Fruit fly (Drosophila melanogaster) whole organism, embryonic: ENCODE results near the gene CG42268.
A peak's percentile ranks its signal among the peaks of the same experiment; 100 is the strongest.

ENCODE experiments used
- Adf1 ChIP-seq: fragments of 200-800 bp; sonication (Bioruptor generic); IDR thresholded peaks from 2 replicates; pipeline ENCODE4 v1.3.6; 2022; ENCODE audit warnings: missing biosample characterization, missing genetic modification characterization
- BtbVII ChIP-seq: fragments of 200-800 bp; sonication (Bioruptor generic); optimal IDR thresholded peaks from 3 replicates; lab custom pipeline; 2017; ENCODE audit warnings: missing biosample characterization, mild to moderate bottlenecking, missing genetic modification characterization
- Bteb2 ChIP-seq: fragments of 200-800 bp; sonication (Bioruptor generic); optimal IDR thresholded peaks from 2 replicates; lab custom pipeline; 2016; ENCODE audit warnings: missing biosample characterization, missing genetic modification characterization
- CG10209 ChIP-seq: fragments of 200-800 bp; sonication (Bioruptor generic); optimal IDR thresholded peaks from 3 replicates; lab custom pipeline; 2017; ENCODE audit warnings: missing biosample characterization, mild to moderate bottlenecking, missing genetic modification characterization, missing genetic modification reagents
- CG13296 ChIP-seq: fragments of 200-800 bp; sonication (Bioruptor generic); optimal IDR thresholded peaks from 3 replicates; lab custom pipeline; 2018; ENCODE audit warnings: missing biosample characterization, mild to moderate bottlenecking, missing genetic modification characterization
- CG15269 ChIP-seq: fragments of 200-800 bp; sonication (Bioruptor generic); optimal IDR thresholded peaks from 2 replicates; lab custom pipeline; 2018; ENCODE audit warnings: missing biosample characterization, mild to moderate bottlenecking, missing genetic modification characterization, moderate library complexity
- CG1529 ChIP-seq: fragments of 200-800 bp; sonication (Bioruptor generic); optimal IDR thresholded peaks from 3 replicates; lab custom pipeline; 2018; ENCODE audit warnings: missing biosample characterization, missing genetic modification characterization
- CG15514 ChIP-seq: fragments of 200-800 bp; sonication (Bioruptor generic); optimal IDR thresholded peaks from 3 replicates; lab custom pipeline; 2017; ENCODE audit warnings: missing biosample characterization, missing genetic modification characterization, mild to moderate bottlenecking, moderate library complexity, missing genetic modification reagents
- CG17328 ChIP-seq: fragments of 200-800 bp; sonication (Bioruptor generic); IDR thresholded peaks from 2 replicates; pipeline ENCODE4 v1.3.6; 2022; ENCODE audit warnings: missing biosample characterization, missing genetic modification characterization
- CG18011 ChIP-seq: fragments of 200-800 bp; sonication (Bioruptor generic); optimal IDR thresholded peaks from 2 replicates; lab custom pipeline; 2017; ENCODE audit warnings: missing biosample characterization, missing genetic modification characterization, mild to moderate bottlenecking, moderate library complexity, missing genotype
- CG1832 ChIP-seq: fragments of 200-800 bp; sonication (Bioruptor generic); optimal IDR thresholded peaks from 2 replicates; lab custom pipeline; 2017; ENCODE audit warnings: missing biosample characterization, mild to moderate bottlenecking, missing genetic modification characterization, inconsistent platforms
- CG18599 ChIP-seq: fragments of 200-800 bp; sonication (Bioruptor generic); optimal IDR thresholded peaks from 3 replicates; lab custom pipeline; 2017; ENCODE audit warnings: missing biosample characterization, missing genetic modification characterization, mild to moderate bottlenecking, moderate library complexity, missing genetic modification reagents
- CG30020 ChIP-seq: fragments of 200-800 bp; optimal IDR thresholded peaks from 2 replicates; lab custom pipeline; 2019; ENCODE audit warnings: missing biosample characterization, mild to moderate bottlenecking, missing genetic modification characterization, moderate library complexity
- CG30403 ChIP-seq: fragments of 200-800 bp; sonication (Bioruptor generic); optimal IDR thresholded peaks from 3 replicates; lab custom pipeline; 2016; ENCODE audit warnings: missing biosample characterization, missing genetic modification characterization
- CG31441 ChIP-seq: fragments of 200-800 bp; sonication (Bioruptor generic); IDR thresholded peaks from 2 replicates; pipeline ENCODE4 v1.3.6; 2022; ENCODE audit warnings: missing biosample characterization, missing genetic modification characterization
- CG3281 ChIP-seq: fragments of 200-800 bp; sonication (Bioruptor generic); optimal IDR thresholded peaks from 3 replicates; lab custom pipeline; 2017; ENCODE audit warnings: missing biosample characterization, mild to moderate bottlenecking, missing genetic modification characterization
- CG6689 ChIP-seq: fragments of 200-800 bp; sonication (Bioruptor generic); IDR thresholded peaks from 2 replicates; pipeline ENCODE4 v1.3.6; 2022; ENCODE audit warnings: missing biosample characterization, missing genetic modification characterization
- CG6791 ChIP-seq: fragments of 200-800 bp; sonication (Bioruptor generic); IDR thresholded peaks from 3 replicates; pipeline ENCODE4 v1.3.6; 2022; ENCODE audit warnings: missing biosample characterization, missing genetic modification characterization; ENCODE audit not compliant: partially characterized antibody
- CG7839 ChIP-seq: fragments of 200-800 bp; sonication (Bioruptor generic); optimal IDR thresholded peaks from 3 replicates; lab custom pipeline; 2018; ENCODE audit warnings: missing biosample characterization, mild to moderate bottlenecking, missing genetic modification characterization, moderate library complexity
- Dek ChIP-seq: fragments of 200-800 bp; sonication (Bioruptor generic); optimal IDR thresholded peaks from 3 replicates; lab custom pipeline; 2019; ENCODE audit warnings: missing biosample characterization, mild to moderate bottlenecking, missing genetic modification characterization, moderate library complexity
- Ets65A ChIP-seq: fragments of 200-800 bp; sonication (Bioruptor generic); peaks from one replicate; lab custom pipeline; 2016; ENCODE audit warnings: missing biosample characterization, missing genetic modification characterization
- Hey ChIP-seq: fragments of 200-800 bp; sonication (Bioruptor generic); optimal IDR thresholded peaks from 3 replicates; lab custom pipeline; 2018; ENCODE audit warnings: missing biosample characterization, mild to moderate bottlenecking, missing genetic modification characterization
- HmgZ ChIP-seq: fragments of 200-800 bp; sonication (Bioruptor generic); optimal IDR thresholded peaks from 2 replicates; lab custom pipeline; 2018; ENCODE audit warnings: missing biosample characterization, mild to moderate bottlenecking, missing genetic modification characterization
- Hr78 ChIP-seq, 2 experiments: fragments of 200-800 bp in 1 of 2; fragments of >200 bp in 1 of 2; sonication (Bioruptor generic) in 1 of 2; optimal IDR thresholded peaks; 2 replicates each; lab custom pipeline; 2017 to 2019; ENCODE audit warnings: missing biosample characterization in 2 of 2, missing genetic modification characterization in 2 of 2, mild to moderate bottlenecking in 1 of 2, moderate library complexity in 1 of 2
- MBD-R2 ChIP-seq: fragments of 200-800 bp; sonication (Bioruptor generic); IDR thresholded peaks from 2 replicates; pipeline ENCODE4 v1.3.6; 2022; ENCODE audit warnings: missing biosample characterization, missing genetic modification characterization
- MTF-1 ChIP-seq: fragments of 200-800 bp; sonication (Bioruptor generic); optimal IDR thresholded peaks from 2 replicates; lab custom pipeline; 2018; ENCODE audit warnings: missing biosample characterization, mild to moderate bottlenecking, missing genetic modification characterization, borderline replicate concordance
- Mes4 ChIP-seq: fragments of 200-800 bp; sonication (Bioruptor generic); optimal IDR thresholded peaks from 2 replicates; lab custom pipeline; 2016; ENCODE audit warnings: missing biosample characterization, missing genetic modification characterization
- Myb ChIP-seq: fragments of 200-800 bp; sonication (Bioruptor generic); optimal IDR thresholded peaks from 2 replicates; lab custom pipeline; 2016; ENCODE audit warnings: missing biosample characterization, missing genetic modification characterization
- Oli ChIP-seq: fragments of 200-800 bp; sonication (Bioruptor generic); optimal IDR thresholded peaks from 2 replicates; lab custom pipeline; 2018; ENCODE audit warnings: missing biosample characterization, mild to moderate bottlenecking, missing genetic modification characterization, moderate library complexity
- PHDP ChIP-seq: fragments of 200-800 bp; sonication (Bioruptor generic); optimal IDR thresholded peaks from 3 replicates; lab custom pipeline; 2018; ENCODE audit warnings: missing biosample characterization, mild to moderate bottlenecking, missing genetic modification characterization, moderate library complexity
- Rfx ChIP-seq: fragments of 200-800 bp; sonication (Bioruptor generic); IDR thresholded peaks from 2 replicates; pipeline ENCODE4 v1.3.6; 2022; ENCODE audit warnings: missing biosample characterization, missing genetic modification characterization
- Side ChIP-seq: fragments of 200-800 bp; sonication (Bioruptor generic); optimal IDR thresholded peaks from 2 replicates; lab custom pipeline; 2016; ENCODE audit warnings: missing biosample characterization, missing genetic modification characterization
- Sox102F ChIP-seq: fragments of 200-800 bp; sonication (Bioruptor generic); optimal IDR thresholded peaks from 2 replicates; lab custom pipeline; 2018; ENCODE audit warnings: missing biosample characterization, mild to moderate bottlenecking, missing genetic modification characterization, moderate library complexity
- abd-A ChIP-seq: fragments of 200-800 bp; sonication (Bioruptor generic); optimal IDR thresholded peaks from 3 replicates; lab custom pipeline; 2019; ENCODE audit warnings: missing biosample characterization, mild to moderate bottlenecking, missing genetic modification characterization, moderate library complexity
- caup ChIP-seq: fragments of 200-800 bp; sonication (Bioruptor generic); optimal IDR thresholded peaks from 3 replicates; lab custom pipeline; 2017; ENCODE audit warnings: missing biosample characterization, mild to moderate bottlenecking, missing genetic modification characterization, moderate library complexity; ENCODE audit not compliant: severe bottlenecking
- chn ChIP-seq: fragments of 200-800 bp; sonication (Bioruptor generic); optimal IDR thresholded peaks from 2 replicates; lab custom pipeline; 2016; ENCODE audit warnings: missing biosample characterization, missing genetic modification characterization
- disco-r ChIP-seq: fragments of 200-800 bp; sonication (Bioruptor generic); optimal IDR thresholded peaks from 2 replicates; lab custom pipeline; 2016; ENCODE audit warnings: missing biosample characterization, missing genetic modification characterization
- fd102C ChIP-seq: fragments of 200-800 bp; sonication (Bioruptor generic); optimal IDR thresholded peaks from 2 replicates; lab custom pipeline; 2018; ENCODE audit warnings: missing biosample characterization, mild to moderate bottlenecking, missing genetic modification characterization, moderate library complexity
- grn ChIP-seq: fragments of 200-800 bp; sonication (Bioruptor generic); optimal IDR thresholded peaks from 3 replicates; lab custom pipeline; 2017; ENCODE audit warnings: missing biosample characterization, missing genetic modification characterization
- hbn ChIP-seq: fragments of 200-800 bp; sonication (Bioruptor generic); IDR thresholded peaks from 2 replicates; pipeline ENCODE4 v1.3.6; 2022; ENCODE audit warnings: missing biosample characterization, missing genetic modification characterization; ENCODE audit not compliant: partially characterized antibody
- hth ChIP-seq: fragments of >200 bp; optimal IDR thresholded peaks from 2 replicates; lab custom pipeline; 2017; ENCODE audit warnings: inconsistent platforms
- ken ChIP-seq: fragments of 200-800 bp; sonication (Bioruptor generic); IDR thresholded peaks from 3 replicates; pipeline ENCODE4 v1.3.6; 2022; ENCODE audit warnings: missing biosample characterization, missing genetic modification characterization
- lab ChIP-seq: fragments of 200-800 bp; sonication (Bioruptor generic); optimal IDR thresholded peaks from 3 replicates; lab custom pipeline; 2017; ENCODE audit warnings: missing biosample characterization, missing genetic modification characterization, mild to moderate bottlenecking, moderate library complexity, missing genetic modification reagents
- org-1 ChIP-seq: fragments of 200-800 bp; sonication (Bioruptor generic); optimal IDR thresholded peaks from 2 replicates; lab custom pipeline; 2017; ENCODE audit warnings: missing biosample characterization, missing genetic modification characterization
- phol ChIP-seq: fragments of 200-800 bp; sonication (Bioruptor generic); optimal IDR thresholded peaks from 3 replicates; lab custom pipeline; 2018; ENCODE audit warnings: missing biosample characterization, mild to moderate bottlenecking, missing genetic modification characterization, moderate library complexity
- prd ChIP-seq, 3 experiments: fragments of >200 bp in 2 of 3; fragments of 200-800 bp in 1 of 3; sonication (Bioruptor generic) in 1 of 3; optimal IDR thresholded peaks in 2 of 3; IDR thresholded peaks in 1 of 3; 2 replicates in 2 of 3; 3 replicates in 1 of 3; pipeline versions ENCODE4 v1.3.6 to Lab custom; 2017 to 2022; ENCODE audit warnings: missing biosample characterization in 1 of 3, missing genetic modification characterization in 1 of 3
- sug ChIP-seq: fragments of 200-800 bp; optimal IDR thresholded peaks from 2 replicates; lab custom pipeline; 2019; ENCODE audit warnings: missing biosample characterization, mild to moderate bottlenecking, missing genetic modification characterization, moderate library complexity
- tna ChIP-seq: fragments of 200-800 bp; sonication (Bioruptor generic); IDR thresholded peaks from 2 replicates; pipeline ENCODE4 v1.3.6; 2022; ENCODE audit warnings: missing biosample characterization, missing genetic modification characterization; ENCODE audit not compliant: partially characterized antibody

Gene CG42268

dm6 chr3L:9691476-9691826 is 68.7 kb downstream of the CG42268 start (continued):
- TF ChIP-seq Dek (no peak), MBD-R2 (GFP tag; lab: Robert Waterston, UW) (0 out of 2 replicates have a peak, but pooled peaks have one; percentile 5), Mes4 (GFP tag; lab: Kevin White, UChicago) (no peak), tna (no peak), CG18011 (GFP tag; lab: Kevin White, UChicago) (peak; percentile 96), lab (GFP tag; lab: Kevin White, UChicago) (peak; percentile 63), disco-r (GFP tag; lab: Kevin White, UChicago) (no peak), Adf1 (GFP tag; lab: Robert Waterston, UW) (peak; percentile 4; the same call in 1 of the 2 replicates), CG6689 (GFP tag; lab: Robert Waterston, UW) (no peak), CG1529 (GFP tag; lab: Kevin White, UChicago) (no peak), Hr78 (GFP tag; optimal IDR thresholded peaks at IDR 0.05; lab: Kevin White, UChicago) (no peak), CG1832 (GFP tag; lab: Kevin White, UChicago) (no peak), Sox102F (GFP tag; lab: Kevin White, UChicago) (no peak), CG6791 (GFP tag; lab: Robert Waterston, UW) (0 out of 3 replicates have a peak, but pooled peaks have one; percentile 40), Hey (tag; lab: Kevin White, UChicago) (peak; percentile 12), abd-A (no peak), caup (GFP tag; lab: Kevin White, UChicago) (peak; percentile 12), MTF-1 (GFP tag; lab: Kevin White, UChicago) (no peak), ken (GFP tag; lab: Robert Waterston, UW) (no peak), CG17328 (GFP tag; lab: Robert Waterston, UW) (no peak), hth (lab: Kevin White, UChicago) (no peak), chn (GFP tag; lab: Kevin White, UChicago) (no peak), grn (GFP tag; lab: Kevin White, UChicago) (peak; percentile 85), CG18599 (GFP tag; lab: Kevin White, UChicago) (peak; percentile 27), phol (tag; lab: Kevin White, UChicago) (no peak), Ets65A (peak; percentile 24), sug (peak; percentile 95), fd102C (GFP tag; lab: Kevin White, UChicago) (no peak), HmgZ (tag; lab: Kevin White, UChicago) (peak; percentile 53)

dm6 chr3L:9690798-9691475 is 69.3 kb downstream of the CG42268 start:
- TF ChIP-seq CG30020 (tag; lab: Kevin White, UChicago) = no peak
- peak; percentile 65 for TF ChIP-seq PHDP (tag; lab: Kevin White, UChicago)
- peak; percentile 46 for TF ChIP-seq CG10209 (GFP tag; lab: Kevin White, UChicago)
- peak; percentile 12 for TF ChIP-seq CG15514
- TF ChIP-seq CG7839 (tag; lab: Kevin White, UChicago) = peak; percentile 64
- TF ChIP-seq Oli (tag; lab: Kevin White, UChicago) = peak; percentile 43
- TF ChIP-seq CG31441 = 0 out of 2 replicates have a peak, but pooled peaks have one; percentile 9
- peak; percentile 39 for TF ChIP-seq Bteb2
- peak; percentile 70 for TF ChIP-seq CG3281 (GFP tag; lab: Kevin White, UChicago)
- peak; percentile 18 for TF ChIP-seq org-1 (GFP tag; lab: Kevin White, UChicago)
- peak; percentile 50 for TF ChIP-seq CG13296 (GFP tag; lab: Kevin White, UChicago)
- TF ChIP-seq Side (GFP tag; lab: Kevin White, UChicago) = peak; percentile 5
- 0 out of 2 replicates have a peak, but pooled peaks have one; percentile 8 for TF ChIP-seq MBD-R2 (GFP tag; lab: Robert Waterston, UW)
- peak; percentile 24 for TF ChIP-seq Myb (GFP tag; lab: Kevin White, UChicago)
- no peak for TF ChIP-seq prd (optimal IDR thresholded peaks at IDR 0.05; lab: Kevin White, UChicago)
- TF ChIP-seq prd (GFP tag; IDR thresholded peaks at IDR 0.05; lab: Robert Waterston, UW) = peak; percentile 18; the same call in 1 of the 3 replicates
- TF ChIP-seq Rfx (GFP tag; lab: Robert Waterston, UW) = peak; percentile 41
- TF ChIP-seq CG15269 (tag; lab: Kevin White, UChicago) = peak; percentile 76
- TF ChIP-seq CG30403 (GFP tag; lab: Kevin White, UChicago) = peak; percentile 46
- no peak for TF ChIP-seq hbn (GFP tag; lab: Robert Waterston, UW)
- TF ChIP-seq BtbVII (GFP tag; lab: Kevin White, UChicago) = peak; percentile 18
